Worm (Caenorhabditis elegans) whole organism, midembryonic: ENCODE measurements around the gene sre-30.

ENCODE experiments used
- T22C8.4 ChIP-seq: fragments of 200-800 bp; sonication (Bioruptor generic); IDR thresholded peaks from 2 replicates; pipeline ENCODE4 v1.3.6; 2022; ENCODE audit warnings: missing genetic modification characterization, missing compliant biosample characterization
- cog-1 ChIP-seq: sonication (generic microtip); optimal IDR thresholded peaks from 2 replicates; lab custom pipeline; 2016; ENCODE audit warnings: missing genetic modification characterization, missing compliant biosample characterization
- flt-1 ChIP-seq: fragments of 200-800 bp; sonication (Bioruptor generic); IDR thresholded peaks from 2 replicates; pipeline ENCODE4 v1.3.6; 2022; ENCODE audit warnings: missing genetic modification characterization, missing compliant biosample characterization
- klf-2 ChIP-seq: fragments of 200-800 bp; sonication (Bioruptor generic); conservative IDR thresholded peaks from 2 replicates; pipeline ENCODE4 v1.3.6; 2022; ENCODE audit warnings: missing genetic modification reagents, missing genetic modification characterization, missing compliant biosample characterization
- med-1 ChIP-seq: sonication (generic microtip); optimal IDR thresholded peaks from 2 replicates; lab custom pipeline; 2017; ENCODE audit warnings: missing genetic modification characterization, mild to moderate bottlenecking, missing compliant biosample characterization, antibody characterized with exemption, missing genetic modification reagents; ENCODE audit not compliant: insufficient read depth
- ref-1 ChIP-seq: fragments of 200-800 bp; sonication (Bioruptor generic); conservative IDR thresholded peaks from 2 replicates; pipeline ENCODE4 v1.3.6; 2022; ENCODE audit warnings: missing genetic modification reagents, missing genetic modification characterization, missing compliant biosample characterization
- tab-1 ChIP-seq: fragments of 200-800 bp; sonication (Bioruptor generic); IDR thresholded peaks from 2 replicates; pipeline ENCODE4 v1.3.6; 2022; ENCODE audit warnings: missing genetic modification characterization, missing compliant biosample characterization
- ztf-23 ChIP-seq: fragments of 200-800 bp; sonication (Bioruptor generic); IDR thresholded peaks from 2 replicates; pipeline ENCODE4 v1.3.6; 2022; ENCODE audit warnings: missing genetic modification reagents, missing genetic modification characterization, missing compliant biosample characterization
- ztf-29 ChIP-seq: fragments of 200-800 bp; sonication (Bioruptor generic); IDR thresholded peaks from 2 replicates; pipeline ENCODE4 v1.3.6; 2022; ENCODE audit warnings: missing genetic modification reagents, missing genetic modification characterization, missing compliant biosample characterization

ce11 chrII:12380888-12381287 lies 25.4 kb downstream of the sre-30 start:
- no peak for TF ChIP-seq med-1 (GFP tag; lab: Kevin White, UChicago)
- no peak for TF ChIP-seq klf-2 (GFP tag; lab: Robert Waterston, UW)
- no peak for TF ChIP-seq ref-1
- no peak for TF ChIP-seq ztf-23
- TF ChIP-seq flt-1 (GFP tag; lab: Robert Waterston, UW), result no peak
- no peak for TF ChIP-seq ztf-29 (GFP tag; lab: Robert Waterston, UW)
- TF ChIP-seq T22C8.4 (GFP tag; lab: Robert Waterston, UW), result no peak
- no peak for TF ChIP-seq cog-1 (tag; lab: Kevin White, UChicago)
- TF ChIP-seq tab-1 (GFP tag; lab: Robert Waterston, UW), result no peak
